Fruit fly (Drosophila melanogaster): ENCODE data around the gene Sld5.

The Sld5 gene

DNA sequence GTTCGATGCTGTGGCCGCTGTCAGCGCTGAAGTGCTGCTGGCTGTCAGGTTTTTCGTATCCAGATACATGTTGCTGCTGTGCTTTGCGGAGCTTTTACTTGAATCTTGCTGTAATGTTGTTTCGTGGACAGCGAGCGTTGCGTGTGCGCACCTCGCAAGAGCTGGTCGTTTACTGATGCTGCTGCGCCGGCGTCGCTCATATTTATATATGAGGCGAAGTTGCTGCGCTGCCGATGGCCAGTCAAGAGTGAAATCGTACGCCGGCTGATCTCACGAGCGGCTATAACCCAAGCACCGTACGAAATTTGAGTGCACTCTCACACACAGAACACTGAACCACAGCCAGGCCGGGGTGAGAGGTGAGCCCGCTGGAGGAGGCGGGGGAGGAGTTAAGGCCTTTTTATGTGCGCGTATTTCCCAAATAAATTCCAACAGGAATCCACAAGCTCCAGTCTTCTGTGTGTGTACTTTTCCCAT, 39.0 kb downstream of the Sld5 start:
- TF ChIP-seq foxo (GFP tag; optimal IDR thresholded peaks at IDR 0.05) (no peak), Hr83 (GFP tag; optimal IDR thresholded peaks at IDR 0.05; ENCODE audit: poor library complexity, severe bottlenecking) (peak; percentile 42), Rel (GFP tag; optimal IDR thresholded peaks at IDR 0.05) (no peak), Rel (tag; optimal IDR thresholded peaks at IDR 0.05) (peak; percentile 51)

dm6 chr3R:26014262-26014833, 42.0 kb downstream of the Sld5 start, which contains the start of gene Kaz-m1:
Gene Kaz-m1, plus strand, starts transcription at chr3R:26014721.
- TF ChIP-seq sv (GFP tag; optimal IDR thresholded peaks at IDR 0.05) (no peak), psq (GFP tag; optimal IDR thresholded peaks at IDR 0.05) (no peak), br (GFP tag; optimal IDR thresholded peaks at IDR 0.05) (peak; percentile 17), GATAd (GFP tag; optimal IDR thresholded peaks at IDR 0.05) (no peak), CG9705 (GFP tag; optimal IDR thresholded peaks at IDR 0.05) (no peak), rgr (GFP tag; optimal IDR thresholded peaks at IDR 0.05) (peak; percentile 8), HLH106 (tag; optimal IDR thresholded peaks at IDR 0.05) (peak; percentile 10), foxo (GFP tag; optimal IDR thresholded peaks at IDR 0.05) (peak in 1 of 2 experiments; percentile 28)

- TF ChIP-seq Rel (GFP tag; optimal IDR thresholded peaks at IDR 0.05) (no peak), Rel (tag; optimal IDR thresholded peaks at IDR 0.05) (peak; percentile 31), rgr (GFP tag; optimal IDR thresholded peaks at IDR 0.05) (no peak)
These were observed 42.7 kb downstream of the Sld5 start for dm6 chr3R:26013664-26013948.

DNA sequence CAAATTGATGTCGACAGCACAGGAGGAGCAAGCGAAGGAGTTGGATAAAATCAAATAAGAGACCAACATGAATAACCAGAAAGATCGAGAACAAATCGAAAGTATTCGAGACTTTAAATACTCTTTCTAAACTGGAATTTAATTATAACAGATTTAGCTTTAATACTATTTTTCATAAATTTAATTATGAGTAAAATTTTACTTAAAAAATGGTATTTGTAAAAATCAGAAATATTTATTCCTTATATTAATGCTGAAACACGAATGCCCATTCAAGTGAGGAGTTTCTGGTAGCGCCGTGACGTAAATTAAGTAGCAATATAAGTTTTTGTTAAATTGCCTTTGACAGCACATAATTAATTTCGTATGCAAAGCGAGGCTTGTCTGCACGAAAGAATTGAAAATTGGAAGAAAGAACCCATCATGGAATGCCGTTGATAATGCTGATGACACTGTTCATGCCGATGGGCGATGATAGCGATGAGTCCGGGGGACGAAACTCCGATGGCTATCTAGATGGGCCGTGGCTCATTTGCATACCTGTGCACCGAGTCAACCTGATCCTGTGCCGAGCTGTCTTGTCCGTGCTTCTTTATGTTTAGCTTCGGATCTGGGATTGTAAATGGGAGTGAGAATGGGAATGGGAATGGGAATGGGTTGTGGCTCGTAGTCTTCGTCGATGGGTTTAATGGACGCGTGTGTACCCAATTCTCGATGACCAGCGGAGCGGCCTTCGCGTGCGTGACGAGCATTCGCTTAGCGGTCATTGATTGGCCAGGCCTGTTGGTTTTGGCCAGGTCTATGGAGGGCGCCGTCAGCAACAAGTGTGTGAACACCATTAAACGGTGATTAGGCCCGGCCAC, 43.3 kb downstream of the Sld5 start:
- TF ChIP-seq sv (GFP tag; optimal IDR thresholded peaks at IDR 0.05) (no peak), dl (GFP tag; optimal IDR thresholded peaks at IDR 0.05; ENCODE audit: insufficient read depth in 1 of 2, partially characterized antibody in 2 of 2) (no peak), psq (GFP tag; optimal IDR thresholded peaks at IDR 0.05) (peak; percentile 53), dsf (GFP tag; optimal IDR thresholded peaks at IDR 0.05; ENCODE audit: borderline replicate concordance) (no peak), HLH106 (tag; optimal IDR thresholded peaks at IDR 0.05) (peak; percentile 59), brk (GFP tag; optimal IDR thresholded peaks at IDR 0.05) (peak; percentile 28), OdsH (GFP tag; optimal IDR thresholded peaks at IDR 0.05) (peak; percentile 49), Dif (GFP tag; optimal IDR thresholded peaks at IDR 0.05; ENCODE audit: partially characterized antibody) (no peak), Sp1 (GFP tag; optimal IDR thresholded peaks at IDR 0.05) (peak; percentile 60), Mio (GFP tag; optimal IDR thresholded peaks at IDR 0.05) (no peak), ey (GFP tag; optimal IDR thresholded peaks at IDR 0.05) (no peak), Hr78 (GFP tag; optimal IDR thresholded peaks at IDR 0.05) (no peak), usp (GFP tag; optimal IDR thresholded peaks at IDR 0.05) (no peak), GATAd (GFP tag; optimal IDR thresholded peaks at IDR 0.05) (no peak), N (GFP tag; optimal IDR thresholded peaks at IDR 0.05) (no peak), h (GFP tag; optimal IDR thresholded peaks at IDR 0.05) (peak; percentile 6), dmrt93B (GFP tag; optimal IDR thresholded peaks at IDR 0.05) (no peak), Hnf4 (GFP tag; optimal IDR thresholded peaks at IDR 0.05) (no peak), woc (GFP tag; optimal IDR thresholded peaks at IDR 0.05) (peak; percentile 36), CG32264 (GFP tag; optimal IDR thresholded peaks at IDR 0.05) (no peak), Rel (GFP tag; optimal IDR thresholded peaks at IDR 0.05) (no peak), Rel (tag; optimal IDR thresholded peaks at IDR 0.05) (no peak), Dfd (GFP tag; optimal IDR thresholded peaks at IDR 0.05) (no peak), lola (GFP tag; optimal IDR thresholded peaks at IDR 0.05) (no peak), fru (GFP tag; optimal IDR thresholded peaks at IDR 0.05) (peak; percentile 38), CG9705 (GFP tag; optimal IDR thresholded peaks at IDR 0.05) (no peak), tai (GFP tag; optimal IDR thresholded peaks at IDR 0.05) (peak; percentile 3), pan (optimal IDR thresholded peaks at IDR 0.05) (no peak), jim (GFP tag; optimal IDR thresholded peaks at IDR 0.05) (no peak), Abd-B (GFP tag; optimal IDR thresholded peaks at IDR 0.05) (no peak), br (GFP tag; optimal IDR thresholded peaks at IDR 0.05) (no peak), sage (GFP tag; optimal IDR thresholded peaks at IDR 0.05) (no peak), rgr (GFP tag; optimal IDR thresholded peaks at IDR 0.05) (peak; percentile 45), Myc (optimal IDR thresholded peaks at IDR 0.05) (no peak), foxo (GFP tag; optimal IDR thresholded peaks at IDR 0.05) (peak in 1 of 2 experiments; percentile 44), Vsx2 (GFP tag; optimal IDR thresholded peaks at IDR 0.05; ENCODE audit: partially characterized antibody) (no peak), Jra (GFP tag; optimal IDR thresholded peaks at IDR 0.05) (no peak), CrebA (GFP tag; optimal IDR thresholded peaks at IDR 0.05; ENCODE audit: borderline replicate concordance) (no peak), Hr83 (GFP tag; optimal IDR thresholded peaks at IDR 0.05; ENCODE audit: poor library complexity, severe bottlenecking) (no peak)

All from whole organism, wandering third instar larva.